Worm (Caenorhabditis elegans): ENCODE results near the gene H01M10.2.

H01M10.2 gene

DNA sequence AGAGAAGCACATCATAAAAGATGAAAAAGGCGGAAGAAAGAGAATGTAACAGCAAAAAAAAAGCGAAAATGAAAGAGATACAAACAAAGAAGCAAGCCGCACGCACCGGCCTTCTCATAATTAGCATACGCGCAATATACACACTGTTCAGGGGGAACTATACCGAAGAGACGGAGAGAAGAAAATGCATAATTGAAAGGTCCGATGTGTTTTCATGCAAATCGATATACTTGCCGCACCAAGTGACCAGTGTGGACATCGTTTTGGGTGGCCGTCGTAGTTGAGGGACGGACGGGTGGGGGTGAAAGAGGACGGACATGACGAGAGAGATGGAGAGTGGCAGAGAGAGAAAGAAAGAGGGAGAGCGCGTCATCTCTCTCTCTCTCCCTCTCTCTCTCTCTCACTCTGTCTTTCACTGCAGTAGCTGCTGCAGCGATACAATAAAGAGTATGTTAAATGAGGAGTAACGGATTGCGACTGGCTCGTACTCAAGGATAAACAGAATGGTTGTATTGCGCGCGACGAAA, 49.2 kb downstream of the H01M10.2 start (continued):
- TF ChIP-seq K02D7.2 (tag; optimal IDR thresholded peaks at IDR 0.05) (no peak), tbx-2 (tag; optimal IDR thresholded peaks at IDR 0.05) (peak; percentile 89), tbx-7 (tag; optimal IDR thresholded peaks at IDR 0.05) (no peak), pax-1 (tag; optimal IDR thresholded peaks at IDR 0.05) (no peak), hlh-15 (tag; optimal IDR thresholded peaks at IDR 0.05) (no peak), hlh-30 (tag; optimal IDR thresholded peaks at IDR 0.05; ENCODE audit: insufficient read depth) (peak; percentile 71), che-1 (tag; optimal IDR thresholded peaks at IDR 0.05) (no peak), elt-4 (tag; optimal IDR thresholded peaks at IDR 0.05) (no peak), ttx-3 (tag; optimal IDR thresholded peaks at IDR 0.05) (no peak), pha-4 (tag; optimal IDR thresholded peaks at IDR 0.05) (no peak), zip-5 (tag; optimal IDR thresholded peaks at IDR 0.05) (no peak), ceh-34 (tag; optimal IDR thresholded peaks at IDR 0.05) (peak; percentile 87), npax-4 (tag; optimal IDR thresholded peaks at IDR 0.05) (no peak), fax-1 (tag; optimal IDR thresholded peaks at IDR 0.05) (no peak), ref-2 (tag; optimal IDR thresholded peaks at IDR 0.05) (peak; percentile 81), F13H6.1 (tag; optimal IDR thresholded peaks at IDR 0.05) (peak; percentile 87), fkh-10 (GFP tag; optimal IDR thresholded peaks at IDR 0.05) (no peak), ceh-9 (tag; optimal IDR thresholded peaks at IDR 0.05) (no peak), unc-55 (GFP tag; optimal IDR thresholded peaks at IDR 0.05) (peak; percentile 97), unc-86 (tag; optimal IDR thresholded peaks at IDR 0.05) (no peak), pqm-1 (tag; optimal IDR thresholded peaks at IDR 0.05) (no peak), hlh-8 (tag; optimal IDR thresholded peaks at IDR 0.05) (no peak), ahr-1 (tag; optimal IDR thresholded peaks at IDR 0.05) (no peak), ceh-22 (tag; optimal IDR thresholded peaks at IDR 0.05) (peak; percentile 71), ama-1 (optimal IDR thresholded peaks at IDR 0.05) (no peak), sox-4 (tag; optimal IDR thresholded peaks at IDR 0.05) (no peak), gmeb-2 (tag; optimal IDR thresholded peaks at IDR 0.05) (no peak), unc-3 (GFP tag; conservative IDR thresholded peaks at IDR 0.05) (no peak), unc-3 (tag; optimal IDR thresholded peaks at IDR 0.05) (no peak), pat-9 (tag; optimal IDR thresholded peaks at IDR 0.05) (no peak), ceh-48 (tag; optimal IDR thresholded peaks at IDR 0.05) (peak; percentile 78), mec-3 (tag; optimal IDR thresholded peaks at IDR 0.05; ENCODE audit: borderline replicate concordance) (no peak), lim-6 (tag; optimal IDR thresholded peaks at IDR 0.05) (no peak), rnt-1 (tag; optimal IDR thresholded peaks at IDR 0.05) (peak; percentile 68), hlh-13 (GFP tag; optimal IDR thresholded peaks at IDR 0.05) (no peak), ets-4 (tag; optimal IDR thresholded peaks at IDR 0.05) (peak; percentile 35), madf-2 (tag; optimal IDR thresholded peaks at IDR 0.05) (peak; percentile 10), ceh-14 (tag; optimal IDR thresholded peaks at IDR 0.05) (peak; percentile 58), syd-9 (tag; optimal IDR thresholded peaks at IDR 0.05) (peak; percentile 61), Y22D7AL.16 (tag; optimal IDR thresholded peaks at IDR 0.05) (no peak), T23F11.4 (GFP tag; optimal IDR thresholded peaks at IDR 0.05) (peak; percentile 34), hlh-6 (tag; optimal IDR thresholded peaks at IDR 0.05) (peak; percentile 35), C08G9.2 (tag; optimal IDR thresholded peaks at IDR 0.05) (peak; percentile 48)

Data from whole organism, late embryonic.